Worm (Caenorhabditis elegans) whole organism, mixed stage, embryonic: Measurements from ENCODE around the gene syd-9.

Experiments
- blmp-1 ChIP-seq: fragments of 150-350 bp; optimal IDR thresholded peaks from 2 replicates; lab custom pipeline; 2014; ENCODE audit warnings: missing biosample characterization, missing genetic modification characterization
- elt-3 ChIP-seq: fragments of 150-350 bp; optimal IDR thresholded peaks from 2 replicates; lab custom pipeline; 2014; ENCODE audit warnings: missing biosample characterization, missing genetic modification characterization
- hlh-1 ChIP-seq: fragments of 150-350 bp; optimal IDR thresholded peaks from 2 replicates; lab custom pipeline; 2014; ENCODE audit warnings: missing biosample characterization, missing genetic modification reagents, missing genetic modification characterization
- lin-13 ChIP-seq: fragments of 150-350 bp; optimal IDR thresholded peaks from 2 replicates; lab custom pipeline; 2014; ENCODE audit warnings: missing biosample characterization, missing genetic modification characterization
- mep-1 ChIP-seq: fragments of 150-350 bp; optimal IDR thresholded peaks from 2 replicates; lab custom pipeline; 2017; ENCODE audit warnings: missing biosample characterization, missing genetic modification reagents, missing genetic modification characterization, inconsistent platforms
- mls-2 ChIP-seq: sonication (generic microtip); optimal IDR thresholded peaks from 2 replicates; lab custom pipeline; 2016; ENCODE audit warnings: mild to moderate bottlenecking, missing genetic modification characterization, moderate library complexity, missing compliant biosample characterization
- nhr-12 ChIP-seq: fragments of 150-350 bp; optimal IDR thresholded peaks from 2 replicates; lab custom pipeline; 2014; ENCODE audit warnings: missing biosample characterization, missing genetic modification characterization
- nhr-237 ChIP-seq: fragments of 150-350 bp; optimal IDR thresholded peaks from 2 replicates; lab custom pipeline; 2014; ENCODE audit warnings: missing biosample characterization, missing genetic modification characterization
- nhr-76 ChIP-seq: sonication (generic microtip); optimal IDR thresholded peaks from 2 replicates; lab custom pipeline; 2017; ENCODE audit warnings: missing biosample characterization, missing genetic modification characterization
- pha-4 ChIP-seq: fragments of 150-350 bp; optimal IDR thresholded peaks from 2 replicates; lab custom pipeline; 2018; ENCODE audit warnings: missing biosample characterization, missing genetic modification reagents, missing genetic modification characterization
- snpc-4 ChIP-seq: fragments of 150-350 bp; optimal IDR thresholded peaks from 2 replicates; lab custom pipeline; 2014; ENCODE audit warnings: missing biosample characterization, missing genetic modification characterization
- tbx-8 ChIP-seq: fragments of 200-800 bp; sonication (Bioruptor generic); optimal IDR thresholded peaks from 2 replicates; lab custom pipeline; 2018; ENCODE audit warnings: mild to moderate bottlenecking, missing genetic modification characterization, moderate library complexity, missing compliant biosample characterization
- ztf-11 ChIP-seq: fragments of 150-350 bp; optimal IDR thresholded peaks from 2 replicates; lab custom pipeline; 2014; ENCODE audit warnings: missing biosample characterization, missing genetic modification characterization

ce11 chrX:7234723-7235203 lies 16.9 kb downstream of the syd-9 start:
- TF ChIP-seq blmp-1 (tag; lab: Kevin White, UChicago) (no peak), lin-13 (tag; lab: Kevin White, UChicago) (no peak), nhr-12 (tag; lab: Kevin White, UChicago) (no peak), elt-3 (tag; lab: Kevin White, UChicago) (no peak), hlh-1 (tag; lab: Kevin White, UChicago) (peak; percentile 27), nhr-237 (no peak), tbx-8 (no peak), mep-1 (tag; lab: Kevin White, UChicago) (peak; percentile 13), mls-2 (tag; lab: Kevin White, UChicago) (no peak), pha-4 (no peak), ztf-11 (tag; lab: Kevin White, UChicago) (no peak), snpc-4 (tag; lab: Kevin White, UChicago) (no peak), nhr-76 (no peak)
